Worm (Caenorhabditis elegans) whole organism, L2 larva: ENCODE data around the gene acr-23.

Experiments used
- alr-1 ChIP-seq: fragments of 150-350 bp; optimal IDR thresholded peaks from 2 replicates; lab custom pipeline; 2014; ENCODE audit warnings: missing biosample characterization, missing genetic modification characterization
- egl-27 ChIP-seq: sonication (generic microtip); optimal IDR thresholded peaks from 3 replicates; lab custom pipeline; 2017; ENCODE audit warnings: missing biosample characterization, missing genetic modification reagents, missing genetic modification characterization
- elt-3 ChIP-seq: sonication (generic microtip); optimal IDR thresholded peaks from 2 replicates; lab custom pipeline; 2017; ENCODE audit warnings: missing biosample characterization, missing genetic modification characterization
- mab-5 ChIP-seq: fragments of 150-350 bp; optimal IDR thresholded peaks from 2 replicates; lab custom pipeline; 2014; ENCODE audit warnings: missing biosample characterization, missing genetic modification characterization
- mdl-1 ChIP-seq, 2 experiments: fragments of 150-350 bp in 1 of 2; sonication (generic microtip) in 1 of 2; optimal IDR thresholded peaks; 2 replicates each; lab custom pipeline; 2017; ENCODE audit warnings: missing biosample characterization in 2 of 2, missing genetic modification characterization in 2 of 2
- nhr-237 ChIP-seq: fragments of 150-350 bp; optimal IDR thresholded peaks from 2 replicates; lab custom pipeline; 2014; ENCODE audit warnings: missing biosample characterization, missing genetic modification characterization
- nhr-25 ChIP-seq: fragments of 150-350 bp; sonication (generic microtip); optimal IDR thresholded peaks from 3 replicates; lab custom pipeline; 2014; ENCODE audit warnings: missing biosample characterization, missing genetic modification characterization
- nhr-6 ChIP-seq: fragments of 150-350 bp; optimal IDR thresholded peaks from 2 replicates; lab custom pipeline; 2014; ENCODE audit warnings: missing biosample characterization, missing genetic modification characterization
- nhr-77 ChIP-seq: fragments of 150-350 bp; optimal IDR thresholded peaks from 2 replicates; lab custom pipeline; 2014; ENCODE audit warnings: missing biosample characterization, missing genetic modification characterization
- peb-1 ChIP-seq: fragments of 150-350 bp; optimal IDR thresholded peaks from 2 replicates; lab custom pipeline; 2014; ENCODE audit warnings: missing biosample characterization, missing genetic modification characterization
- snpc-4 ChIP-seq: fragments of 150-350 bp; optimal IDR thresholded peaks from 2 replicates; lab custom pipeline; 2014; ENCODE audit warnings: missing biosample characterization, missing genetic modification characterization
- unc-62 ChIP-seq: fragments of 150-350 bp; optimal IDR thresholded peaks from 2 replicates; lab custom pipeline; 2014; ENCODE audit warnings: missing biosample characterization, missing genetic modification reagents, missing genetic modification characterization
- ztf-11 ChIP-seq: sonication (generic microtip); optimal IDR thresholded peaks from 2 replicates; lab custom pipeline; 2017; ENCODE audit warnings: missing biosample characterization, missing genetic modification characterization
- ztf-4 ChIP-seq: fragments of 150-350 bp; optimal IDR thresholded peaks from 2 replicates; lab custom pipeline; 2014; ENCODE audit warnings: missing biosample characterization, missing genetic modification characterization

- no peak for TF ChIP-seq ztf-4 (tag; lab: Kevin White, UChicago)
- no peak for TF ChIP-seq snpc-4 (tag; lab: Kevin White, UChicago)
- TF ChIP-seq unc-62 (GFP tag; lab: Kevin White, UChicago) = no peak
- TF ChIP-seq alr-1 = no peak
- no peak for TF ChIP-seq elt-3 (tag; lab: Kevin White, UChicago)
- TF ChIP-seq nhr-237 (tag; lab: Kevin White, UChicago) = no peak
- TF ChIP-seq mab-5 = no peak
- TF ChIP-seq nhr-77 = no peak
- no peak for TF ChIP-seq nhr-25 (tag; lab: Kevin White, UChicago)
- TF ChIP-seq peb-1 (tag; lab: Kevin White, UChicago) = no peak
- TF ChIP-seq ztf-11 = no peak
- no peak for TF ChIP-seq nhr-6 (tag; lab: Kevin White, UChicago)
- no peak for TF ChIP-seq mdl-1 (tag; optimal IDR thresholded peaks at IDR 0.05; lab: Kevin White, UChicago)
- TF ChIP-seq egl-27 (tag; lab: Kevin White, UChicago) = no peak
These were observed 39.1 kb upstream of the acr-23 start for ce11 chrV:3698497-3698896.
